Worm (Caenorhabditis elegans): ENCODE data around the gene C54D10.13.
A peak's percentile ranks its signal among the peaks of the same experiment; 100 is the strongest.

Gene C54D10.13

DNA sequence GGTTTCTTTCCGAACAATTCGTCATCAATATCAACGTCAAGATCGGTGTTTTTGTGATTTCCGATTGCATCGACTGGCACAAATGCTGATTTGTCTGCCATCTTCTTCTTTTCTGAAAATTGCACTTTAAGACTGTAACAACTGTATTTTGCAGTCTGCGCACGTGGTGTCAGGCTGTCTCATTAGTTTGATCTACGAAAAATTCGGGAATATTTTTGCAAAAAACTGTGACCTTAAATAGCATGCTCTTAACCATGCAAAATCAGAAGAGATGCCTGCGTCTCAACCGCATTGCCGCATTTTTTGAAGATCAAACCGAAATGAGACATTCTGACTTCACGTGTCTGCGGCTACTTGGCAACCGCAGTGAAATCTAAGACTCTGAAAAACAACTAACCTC is 30.7 kb downstream of the C54D10.13 start, which contains the start of gene K01D12.7:
TSS of gene K01D12.7 (minus strand) at position 101 of the 400 bp plus-strand sequence.
- TF ChIP-seq madf-6 (GFP tag; IDR thresholded peaks at IDR 0.05) (peak; percentile 80), efl-1 (GFP tag; optimal IDR thresholded peaks at IDR 0.05) (peak; percentile 22), madf-8 (GFP tag; conservative IDR thresholded peaks at IDR 0.05) (0 out of 2 replicates have a peak, but pooled peaks have one; percentile 7), ama-1 (optimal IDR thresholded peaks at IDR 0.05) (no peak), ama-1 (GFP tag; optimal IDR thresholded peaks at IDR 0.05) (no peak), attf-3 (GFP tag; conservative IDR thresholded peaks at IDR 0.05) (0 out of 2 replicates have a peak, but pooled peaks have one; percentile 31), repo-1 (tag; optimal IDR thresholded peaks at IDR 0.05) (no peak), T07F8.4 (tag; optimal IDR thresholded peaks at IDR 0.05) (no peak)

- no peak for TF ChIP-seq ztf-26 (tag; optimal IDR thresholded peaks at IDR 0.05)
- TF ChIP-seq C17E4.6 (GFP tag; IDR thresholded peaks at IDR 0.05) = no peak
- TF ChIP-seq lag-1 (GFP tag; IDR thresholded peaks at IDR 0.05) = no peak
- no peak for TF ChIP-seq B0336.3 (GFP tag; IDR thresholded peaks at IDR 0.05)
- TF ChIP-seq attf-3 (GFP tag; conservative IDR thresholded peaks at IDR 0.05) = peak; percentile 96
- no peak for TF ChIP-seq chd-7 (tag; optimal IDR thresholded peaks at IDR 0.05)
- no peak for TF ChIP-seq bed-1 (GFP tag; IDR thresholded peaks at IDR 0.05)
- TF ChIP-seq ztf-22 (GFP tag; optimal IDR thresholded peaks at IDR 0.05) = no peak
- TF ChIP-seq F23B12.7 (tag; optimal IDR thresholded peaks at IDR 0.05; ENCODE audit: insufficient read depth) = peak; percentile 4
- TF ChIP-seq F57C9.4 (tag; optimal IDR thresholded peaks at IDR 0.05) = no peak
- no peak for TF ChIP-seq ceh-58 (GFP tag; IDR thresholded peaks at IDR 0.05)
- no peak for TF ChIP-seq snpc-1.1 (tag; optimal IDR thresholded peaks at IDR 0.05; ENCODE audit: insufficient read depth)
- no peak for TF ChIP-seq dox-1 (GFP tag; IDR thresholded peaks at IDR 0.05)
- peak; percentile 18 for TF ChIP-seq nhr-80 (tag; optimal IDR thresholded peaks at IDR 0.05)
- TF ChIP-seq madf-6 (GFP tag; IDR thresholded peaks at IDR 0.05) = peak; percentile 29; the same call in 1 of the 2 replicates
- no peak for TF ChIP-seq F39B2.1 (GFP tag; IDR thresholded peaks at IDR 0.05)
- peak; percentile 7 for TF ChIP-seq attf-5 (GFP tag; optimal IDR thresholded peaks at IDR 0.05)
- TF ChIP-seq nfya-1 (tag; optimal IDR thresholded peaks at IDR 0.05; ENCODE audit: borderline replicate concordance, insufficient read depth) = no peak
- TF ChIP-seq atf-7 (tag; optimal IDR thresholded peaks at IDR 0.05) = peak; percentile 33
- TF ChIP-seq rpc-1 (optimal IDR thresholded peaks at IDR 0.05) = no peak
- no peak for TF ChIP-seq rpc-1 (tag; optimal IDR thresholded peaks at IDR 0.05)
Observed at ce11 chrV:12400677-12401236, 31.3 kb downstream of the C54D10.13 start, which contains the start of the genes K01D12.20 and miga-1. TSS of gene K01D12.20 (minus strand) at chrV:12400814. TSS of gene miga-1 (minus strand) at chrV:12400859.

- TF ChIP-seq ztf-18 (tag; optimal IDR thresholded peaks at IDR 0.05) (no peak), ceh-79 (tag; optimal IDR thresholded peaks at IDR 0.05) (no peak), nhr-179 (tag; optimal IDR thresholded peaks at IDR 0.05) (no peak), xnd-1 (tag; optimal IDR thresholded peaks at IDR 0.05) (no peak)
Observed at ce11 chrV:12397545-12397944, 34.5 kb downstream of the C54D10.13 start, which contains the start of gene K01D12.5. TSS of gene K01D12.5 (plus strand) at chrV:12397845.

ce11 chrV:12395699-12396098 is 36.4 kb downstream of the C54D10.13 start, which contains the start of gene twk-14:
TSS of gene twk-14 (minus strand) at chrV:12395706.
- TF ChIP-seq dox-1 (GFP tag; IDR thresholded peaks at IDR 0.05) = no peak
- TF ChIP-seq zim-3 (tag; optimal IDR thresholded peaks at IDR 0.05) = no peak
- TF ChIP-seq F52B5.7 (tag; optimal IDR thresholded peaks at IDR 0.05) = no peak
- TF ChIP-seq tlf-1 (GFP tag; optimal IDR thresholded peaks at IDR 0.05) = no peak
- no peak for TF ChIP-seq hlh-26 (GFP tag; conservative IDR thresholded peaks at IDR 0.05)
- no peak for TF ChIP-seq mel-28 (tag; optimal IDR thresholded peaks at IDR 0.05; ENCODE audit: borderline replicate concordance)
- no peak for TF ChIP-seq attf-5 (GFP tag; optimal IDR thresholded peaks at IDR 0.05)
- TF ChIP-seq ztf-6 (GFP tag; IDR thresholded peaks at IDR 0.05) = no peak
- no peak for TF ChIP-seq hmg-1.2 (GFP tag; IDR thresholded peaks at IDR 0.05)
- no peak for TF ChIP-seq madf-10 (tag; optimal IDR thresholded peaks at IDR 0.05)
- no peak for TF ChIP-seq snpc-1.1 (tag; optimal IDR thresholded peaks at IDR 0.05; ENCODE audit: insufficient read depth)
- no peak for TF ChIP-seq hsf-1 (GFP tag; IDR thresholded peaks at IDR 0.05)
- TF ChIP-seq lin-54 (GFP tag; optimal IDR thresholded peaks at IDR 0.05) = no peak
- TF ChIP-seq sptf-2 (GFP tag; optimal IDR thresholded peaks at IDR 0.05) = no peak
- TF ChIP-seq hlh-12 (tag; optimal IDR thresholded peaks at IDR 0.05) = no peak
- no peak for TF ChIP-seq D2030.7 (GFP tag; IDR thresholded peaks at IDR 0.05)
- TF ChIP-seq lag-1 (GFP tag; IDR thresholded peaks at IDR 0.05) = no peak
